Fruit fly (Drosophila melanogaster): ENCODE measurements around the gene CG17806.

dm6 chr3R:17846966-17847365, 43.9 kb upstream of the CG17806 start:
- TF ChIP-seq pb (GFP tag; optimal IDR thresholded peaks at IDR 0.05) (no peak), CG30020 (tag; optimal IDR thresholded peaks at IDR 0.05) (no peak), MBD-R2 (GFP tag; IDR thresholded peaks at IDR 0.05) (no peak), tll (GFP tag; optimal IDR thresholded peaks at IDR 0.05) (no peak), CG10543 (GFP tag; optimal IDR thresholded peaks at IDR 0.05) (no peak)
